Fruit fly (Drosophila melanogaster) whole organism, pupa: Measurements from ENCODE around the gene Acsx1L.

Source experiments
- CG10348 ChIP-seq: fragments of 200-800 bp; sonication (Bioruptor generic); IDR thresholded peaks from 2 replicates; pipeline ENCODE4 v1.3.6; 2022; ENCODE audit warnings: missing biosample characterization, missing genetic modification characterization
- CG12605 ChIP-seq: fragments of 200-800 bp; sonication (Bioruptor generic); IDR thresholded peaks from 2 replicates; pipeline ENCODE4 v1.3.6; 2022; ENCODE audit warnings: missing biosample characterization, missing genetic modification characterization
- CG13204 ChIP-seq: fragments of 200-800 bp; sonication (Bioruptor generic); optimal IDR thresholded peaks from 2 replicates; lab custom pipeline; 2018; ENCODE audit warnings: missing biosample characterization, mild to moderate bottlenecking, missing genetic modification characterization, moderate library complexity
- CG14655 ChIP-seq: fragments of 200-800 bp; sonication (Bioruptor generic); optimal IDR thresholded peaks from 3 replicates; lab custom pipeline; 2017; ENCODE audit warnings: mild to moderate bottlenecking, missing biosample characterization, missing genetic modification reagents, missing genetic modification characterization
- CG15710 ChIP-seq: fragments of 200-800 bp; sonication (Bioruptor generic); optimal IDR thresholded peaks from 2 replicates; lab custom pipeline; 2018; ENCODE audit warnings: missing biosample characterization, mild to moderate bottlenecking, missing genetic modification characterization, moderate library complexity
- CG17806 ChIP-seq: fragments of 200-800 bp; sonication (Bioruptor generic); optimal IDR thresholded peaks from 2 replicates; lab custom pipeline; 2018; ENCODE audit warnings: missing biosample characterization, mild to moderate bottlenecking, missing genetic modification characterization, moderate library complexity
- CG32121 ChIP-seq: fragments of 200-800 bp; sonication (Bioruptor generic); IDR thresholded peaks from 2 replicates; pipeline ENCODE4 v1.3.6; 2022; ENCODE audit warnings: missing biosample characterization, missing genetic modification characterization
- CG34367 ChIP-seq: fragments of 200-800 bp; sonication (Bioruptor generic); optimal IDR thresholded peaks from 2 replicates; lab custom pipeline; 2018; ENCODE audit warnings: missing biosample characterization, mild to moderate bottlenecking, missing genetic modification characterization
- CG4496 ChIP-seq: fragments of 200-800 bp; sonication (Bioruptor generic); IDR thresholded peaks from 3 replicates; pipeline ENCODE4 v1.3.6; 2022; ENCODE audit warnings: missing biosample characterization, missing genetic modification characterization
- CG8159 ChIP-seq: fragments of 200-800 bp; sonication (Bioruptor generic); optimal IDR thresholded peaks from 3 replicates; lab custom pipeline; 2018; ENCODE audit warnings: missing biosample characterization, mild to moderate bottlenecking, missing genetic modification characterization, moderate library complexity
- CG8301 ChIP-seq: fragments of 200-800 bp; sonication (Bioruptor generic); optimal IDR thresholded peaks from 2 replicates; lab custom pipeline; 2018; ENCODE audit warnings: missing biosample characterization, mild to moderate bottlenecking, missing genetic modification characterization
- CG9948 ChIP-seq: fragments of 200-800 bp; sonication (Bioruptor generic); optimal IDR thresholded peaks from 2 replicates; lab custom pipeline; 2018; ENCODE audit warnings: missing biosample characterization, mild to moderate bottlenecking, missing genetic modification characterization, moderate library complexity
- D1 ChIP-seq: fragments of 200-800 bp; sonication (Bioruptor generic); optimal IDR thresholded peaks from 2 replicates; lab custom pipeline; 2018; ENCODE audit warnings: missing biosample characterization, mild to moderate bottlenecking, missing genetic modification characterization, moderate library complexity
- EcR ChIP-seq: fragments of 200-800 bp; sonication (Bioruptor generic); optimal IDR thresholded peaks from 3 replicates; lab custom pipeline; 2019; ENCODE audit warnings: missing biosample characterization, missing genetic modification characterization, mild to moderate bottlenecking, moderate library complexity, missing genetic modification reagents
- Ets98B ChIP-seq: fragments of 200-800 bp; sonication (Bioruptor generic); IDR thresholded peaks from 2 replicates; pipeline ENCODE4 v1.3.6; 2022; ENCODE audit warnings: missing biosample characterization, missing genetic modification characterization
- Pif1A ChIP-seq: fragments of 200-800 bp; sonication (Bioruptor generic); optimal IDR thresholded peaks from 3 replicates; lab custom pipeline; 2016; ENCODE audit warnings: missing biosample characterization, missing genetic modification characterization
- Pif1B ChIP-seq: fragments of 200-800 bp; sonication (Bioruptor generic); optimal IDR thresholded peaks from 3 replicates; lab custom pipeline; 2016; ENCODE audit warnings: missing biosample characterization, missing genetic modification characterization
- Snoo ChIP-seq: fragments of 200-800 bp; sonication (Bioruptor generic); optimal IDR thresholded peaks from 3 replicates; lab custom pipeline; 2017; ENCODE audit warnings: missing biosample characterization, mild to moderate bottlenecking, missing genetic modification characterization, inconsistent platforms
- fd96Ca ChIP-seq: fragments of 200-800 bp; sonication (Bioruptor generic); IDR thresholded peaks from 3 replicates; pipeline ENCODE4 v1.3.6; 2022; ENCODE audit warnings: missing biosample characterization, missing genetic modification characterization
- gl ChIP-seq: fragments of 200-800 bp; sonication (Bioruptor generic); optimal IDR thresholded peaks from 2 replicates; lab custom pipeline; 2018; ENCODE audit warnings: missing biosample characterization, mild to moderate bottlenecking, missing genetic modification characterization
- rn ChIP-seq: fragments of 200-800 bp; sonication (Bioruptor generic); IDR thresholded peaks from 2 replicates; pipeline ENCODE4 v1.3.6; 2022; ENCODE audit warnings: missing biosample characterization, missing genetic modification characterization

Gene Acsx1L

dm6 chr3R:19773125-19773524 lies at the start of gene Acsx1L:
Acsx1L (minus strand) TSS chr3R:19773225.
- no peak for TF ChIP-seq CG15710

dm6 chr3R:19822138-19822537 lies 49.1 kb upstream of the Acsx1L start:
- TF ChIP-seq CG4496 (GFP tag; lab: Robert Waterston, UW) (no peak), Pif1B (no peak), Ets98B (GFP tag; lab: Robert Waterston, UW) (no peak), Pif1A (no peak), CG34367 (no peak), CG8301 (tag; lab: Kevin White, UChicago) (no peak), fd96Ca (GFP tag; lab: Robert Waterston, UW) (no peak), gl (tag; lab: Kevin White, UChicago) (no peak), Snoo (tag; lab: Kevin White, UChicago) (no peak), rn (no peak), CG9948 (no peak), D1 (tag; lab: Kevin White, UChicago) (no peak), CG17806 (tag; lab: Kevin White, UChicago) (no peak), CG14655 (GFP tag; lab: Kevin White, UChicago) (no peak), CG8159 (no peak), EcR (GFP tag; lab: Kevin White, UChicago) (no peak), CG13204 (no peak)

dm6 chr3R:19820994-19821393 lies 48.0 kb upstream of the Acsx1L start:
- TF ChIP-seq Pif1A: no peak
- no peak for TF ChIP-seq CG17806 (tag; lab: Kevin White, UChicago)
- no peak for TF ChIP-seq CG8159
- TF ChIP-seq CG34367: no peak
- no peak for TF ChIP-seq EcR (GFP tag; lab: Kevin White, UChicago)
- TF ChIP-seq CG32121 (GFP tag; lab: Robert Waterston, UW): no peak
- no peak for TF ChIP-seq CG15710
- TF ChIP-seq rn: no peak
- TF ChIP-seq CG13204: no peak
- no peak for TF ChIP-seq CG10348 (GFP tag; lab: Robert Waterston, UW)
- TF ChIP-seq CG4496 (GFP tag; lab: Robert Waterston, UW): 0 out of 3 replicates have a peak, but pooled peaks have one; percentile 16
- no peak for TF ChIP-seq D1 (tag; lab: Kevin White, UChicago)
- peak; percentile 42 for TF ChIP-seq CG8301 (tag; lab: Kevin White, UChicago)
- TF ChIP-seq Pif1B: no peak
- no peak for TF ChIP-seq gl (tag; lab: Kevin White, UChicago)
- TF ChIP-seq CG9948: no peak
- TF ChIP-seq CG12605 (GFP tag; lab: Robert Waterston, UW): no peak
- peak; percentile 57 for TF ChIP-seq CG14655 (GFP tag; lab: Kevin White, UChicago)
- TF ChIP-seq Ets98B (GFP tag; lab: Robert Waterston, UW): peak; percentile 8; the same call in 1 of the 2 replicates
- TF ChIP-seq fd96Ca (GFP tag; lab: Robert Waterston, UW): peak; percentile 39; the same call in 1 of the 3 replicates
- TF ChIP-seq, all 21 proteins: peak for 5

dm6 chr3R:19816758-19817157 lies 43.7 kb upstream of the Acsx1L start:
- TF ChIP-seq CG17806 (tag; lab: Kevin White, UChicago) (no peak), rn (no peak), Pif1A (no peak), EcR (GFP tag; lab: Kevin White, UChicago) (no peak), CG15710 (no peak), CG8301 (tag; lab: Kevin White, UChicago) (no peak), gl (tag; lab: Kevin White, UChicago) (no peak)
- TF ChIP-seq, all 21 proteins: peak for 0

dm6 chr3R:19813217-19813616 lies 40.2 kb upstream of the Acsx1L start:
- TF ChIP-seq EcR (GFP tag; lab: Kevin White, UChicago) (peak; percentile 53), CG13204 (no peak)
- TF ChIP-seq, all 21 proteins: peak for 1

dm6 chr3R:19812472-19812871 lies 39.4 kb upstream of the Acsx1L start:
- TF ChIP-seq CG8301 (tag; lab: Kevin White, UChicago): no peak
- no peak for TF ChIP-seq gl (tag; lab: Kevin White, UChicago)
- no peak for TF ChIP-seq EcR (GFP tag; lab: Kevin White, UChicago)
- TF ChIP-seq fd96Ca (GFP tag; lab: Robert Waterston, UW): no peak
- TF ChIP-seq CG8159: peak; percentile 51
- no peak for TF ChIP-seq Ets98B (GFP tag; lab: Robert Waterston, UW)
- TF ChIP-seq CG32121 (GFP tag; lab: Robert Waterston, UW): no peak
- TF ChIP-seq CG13204: no peak
- TF ChIP-seq CG15710: peak; percentile 42
- TF ChIP-seq CG17806 (tag; lab: Kevin White, UChicago): peak; percentile 35
- no peak for TF ChIP-seq CG4496 (GFP tag; lab: Robert Waterston, UW)
- TF ChIP-seq CG14655 (GFP tag; lab: Kevin White, UChicago): peak; percentile 28
- TF ChIP-seq D1 (tag; lab: Kevin White, UChicago): no peak
- no peak for TF ChIP-seq Snoo (tag; lab: Kevin White, UChicago)
- TF ChIP-seq CG9948: peak; percentile 27
- TF ChIP-seq CG10348 (GFP tag; lab: Robert Waterston, UW): no peak
- TF ChIP-seq Pif1B: no peak
- TF ChIP-seq CG34367: peak; percentile 3
- peak; percentile 12 for TF ChIP-seq Pif1A
- no peak for TF ChIP-seq CG12605 (GFP tag; lab: Robert Waterston, UW)
- TF ChIP-seq rn: no peak
- TF ChIP-seq, all 21 proteins: peak for 7

dm6 chr3R:19811510-19811909 lies 38.5 kb upstream of the Acsx1L start:
- TF ChIP-seq CG15710: no peak
- TF ChIP-seq CG9948: no peak
- TF ChIP-seq CG17806 (tag; lab: Kevin White, UChicago): no peak
- no peak for TF ChIP-seq CG8159
- TF ChIP-seq CG14655 (GFP tag; lab: Kevin White, UChicago): no peak
- TF ChIP-seq CG32121 (GFP tag; lab: Robert Waterston, UW): no peak
- no peak for TF ChIP-seq gl (tag; lab: Kevin White, UChicago)
- no peak for TF ChIP-seq D1 (tag; lab: Kevin White, UChicago)
- no peak for TF ChIP-seq CG12605 (GFP tag; lab: Robert Waterston, UW)
- TF ChIP-seq EcR (GFP tag; lab: Kevin White, UChicago): no peak
- no peak for TF ChIP-seq fd96Ca (GFP tag; lab: Robert Waterston, UW)
- no peak for TF ChIP-seq CG8301 (tag; lab: Kevin White, UChicago)
